Fruit fly (Drosophila melanogaster) whole organism, embryonic: Measurements from ENCODE around the gene Eip75B.

Source experiments
- Atf-2 ChIP-seq: fragments of 200-800 bp; sonication (Bioruptor generic); optimal IDR thresholded peaks from 2 replicates; lab custom pipeline; 2016; ENCODE audit warnings: missing biosample characterization, missing genetic modification characterization
- Atf6 ChIP-seq: fragments of 200-800 bp; sonication (Bioruptor generic); IDR thresholded peaks from 2 replicates; pipeline ENCODE4 v1.3.6; 2022; ENCODE audit warnings: missing biosample characterization, missing genetic modification characterization
- CG10209 ChIP-seq: fragments of 200-800 bp; sonication (Bioruptor generic); optimal IDR thresholded peaks from 3 replicates; lab custom pipeline; 2017; ENCODE audit warnings: missing biosample characterization, mild to moderate bottlenecking, missing genetic modification characterization, missing genetic modification reagents
- CG10366 ChIP-seq: fragments of 200-800 bp; sonication (Bioruptor generic); IDR thresholded peaks from 2 replicates; pipeline ENCODE4 v1.3.6; 2022; ENCODE audit warnings: missing biosample characterization, missing genetic modification characterization
- CG10565 ChIP-seq: fragments of 200-800 bp; sonication (Bioruptor generic); optimal IDR thresholded peaks from 3 replicates; lab custom pipeline; 2016; ENCODE audit warnings: missing biosample characterization, mild to moderate bottlenecking, missing genetic modification characterization
- CG11247 ChIP-seq: fragments of 200-800 bp; sonication (Bioruptor generic); IDR thresholded peaks from 2 replicates; pipeline ENCODE4 v1.3.6; 2022; ENCODE audit warnings: missing biosample characterization, missing genetic modification characterization
- CG12659 ChIP-seq: fragments of 200-800 bp; sonication (Bioruptor generic); optimal IDR thresholded peaks from 3 replicates; lab custom pipeline; 2017; ENCODE audit warnings: mild to moderate bottlenecking, missing biosample characterization, missing genetic modification reagents, missing genetic modification characterization
- CG13287 ChIP-seq: fragments of 200-800 bp; sonication (Bioruptor generic); IDR thresholded peaks from 2 replicates; pipeline ENCODE4 v1.3.6; 2022; ENCODE audit warnings: missing biosample characterization, missing genetic modification characterization; ENCODE audit not compliant: partially characterized antibody
- CG1602 ChIP-seq: fragments of 200-800 bp; sonication (Bioruptor generic); optimal IDR thresholded peaks from 3 replicates; lab custom pipeline; 2016; ENCODE audit warnings: missing biosample characterization, missing genetic modification characterization
- CG17361 ChIP-seq: fragments of 200-800 bp; sonication (Bioruptor generic); IDR thresholded peaks from 3 replicates; pipeline ENCODE4 v1.3.6; 2022; ENCODE audit warnings: missing biosample characterization, missing genetic modification characterization
- CG17568 ChIP-seq: fragments of 200-800 bp; sonication (Bioruptor generic); optimal IDR thresholded peaks from 2 replicates; lab custom pipeline; 2018; ENCODE audit warnings: missing biosample characterization, mild to moderate bottlenecking, missing genetic modification characterization, moderate library complexity
- CG17802 ChIP-seq: fragments of 200-800 bp; sonication (Bioruptor generic); optimal IDR thresholded peaks from 2 replicates; lab custom pipeline; 2018; ENCODE audit warnings: missing biosample characterization, mild to moderate bottlenecking, missing genetic modification characterization, moderate library complexity
- CG18476 ChIP-seq: fragments of 200-800 bp; sonication (Bioruptor generic); optimal IDR thresholded peaks from 2 replicates; lab custom pipeline; 2016; ENCODE audit warnings: missing biosample characterization, mild to moderate bottlenecking, missing genetic modification characterization
- CG3847 ChIP-seq: fragments of 200-800 bp; sonication (Bioruptor generic); IDR thresholded peaks from 2 replicates; pipeline ENCODE4 v1.3.6; 2022; ENCODE audit warnings: missing biosample characterization, missing genetic modification characterization
- CG4282 ChIP-seq: fragments of 200-800 bp; sonication (Bioruptor generic); optimal IDR thresholded peaks from 2 replicates; lab custom pipeline; 2016; ENCODE audit warnings: missing biosample characterization, missing genetic modification characterization
- CG4854 ChIP-seq: fragments of 200-800 bp; sonication (Bioruptor generic); optimal IDR thresholded peaks from 2 replicates; lab custom pipeline; 2016; ENCODE audit warnings: missing biosample characterization, missing genetic modification characterization, inconsistent platforms
- CG6683 ChIP-seq: fragments of 200-800 bp; sonication (Bioruptor generic); optimal IDR thresholded peaks from 2 replicates; lab custom pipeline; 2017; ENCODE audit warnings: missing biosample characterization, mild to moderate bottlenecking, missing genetic modification characterization, missing genetic modification reagents
- CG7839 ChIP-seq: fragments of 200-800 bp; sonication (Bioruptor generic); optimal IDR thresholded peaks from 3 replicates; lab custom pipeline; 2018; ENCODE audit warnings: missing biosample characterization, mild to moderate bottlenecking, missing genetic modification characterization, moderate library complexity
- CoRest ChIP-seq: fragments of 200-800 bp; sonication (Bioruptor generic); optimal IDR thresholded peaks from 3 replicates; lab custom pipeline; 2018; ENCODE audit warnings: missing biosample characterization, mild to moderate bottlenecking, missing genetic modification characterization, moderate library complexity
- D19B ChIP-seq: fragments of 200-800 bp; sonication (Bioruptor generic); optimal IDR thresholded peaks from 2 replicates; lab custom pipeline; 2017; ENCODE audit warnings: missing biosample characterization, mild to moderate bottlenecking, missing genetic modification characterization
- Dip2 ChIP-seq: fragments of 200-800 bp; sonication (Bioruptor generic); IDR thresholded peaks from 2 replicates; pipeline ENCODE4 v1.3.6; 2022; ENCODE audit warnings: missing biosample characterization, missing genetic modification characterization
- Dp ChIP-seq: fragments of 200-800 bp; sonication (Bioruptor generic); optimal IDR thresholded peaks from 2 replicates; lab custom pipeline; 2018; ENCODE audit warnings: missing biosample characterization, mild to moderate bottlenecking, missing genetic modification characterization, moderate library complexity
- Dref ChIP-seq: fragments of 200-800 bp; sonication (Bioruptor generic); IDR thresholded peaks from 2 replicates; pipeline ENCODE4 v1.3.6; 2022; ENCODE audit warnings: missing biosample characterization, missing genetic modification characterization
- GATAe ChIP-seq: fragments of 200-800 bp; sonication (Bioruptor generic); conservative IDR thresholded peaks from 2 replicates; pipeline ENCODE4 v1.3.6; 2022; ENCODE audit warnings: missing biosample characterization, missing genetic modification characterization
- HLHmδ ChIP-seq: fragments of 200-800 bp; sonication (Bioruptor generic); optimal IDR thresholded peaks from 2 replicates; lab custom pipeline; 2018; ENCODE audit warnings: missing biosample characterization, mild to moderate bottlenecking, missing genetic modification characterization, moderate library complexity
- Hey ChIP-seq: fragments of 200-800 bp; sonication (Bioruptor generic); optimal IDR thresholded peaks from 3 replicates; lab custom pipeline; 2018; ENCODE audit warnings: missing biosample characterization, mild to moderate bottlenecking, missing genetic modification characterization
- Hmr ChIP-seq: fragments of 200-800 bp; sonication (Bioruptor generic); optimal IDR thresholded peaks from 3 replicates; lab custom pipeline; 2017; ENCODE audit warnings: mild to moderate bottlenecking, missing biosample characterization, missing genetic modification reagents, missing genetic modification characterization
- Jarid2 ChIP-seq: fragments of 200-800 bp; sonication (Bioruptor generic); optimal IDR thresholded peaks from 3 replicates; lab custom pipeline; 2017; ENCODE audit warnings: mild to moderate bottlenecking, missing biosample characterization, missing genetic modification reagents, missing genetic modification characterization
- Kr ChIP-seq: fragments of 200-800 bp; sonication (Bioruptor generic); optimal IDR thresholded peaks from 2 replicates; lab custom pipeline; 2017; ENCODE audit warnings: missing biosample characterization, mild to moderate bottlenecking, missing genetic modification characterization
- Lim3 ChIP-seq: fragments of 200-800 bp; sonication (Bioruptor generic); IDR thresholded peaks from 2 replicates; pipeline ENCODE4 v1.3.6; 2022; ENCODE audit warnings: missing biosample characterization, missing genetic modification characterization
- aop ChIP-seq: fragments of 200-800 bp; sonication (Bioruptor generic); IDR thresholded peaks from 2 replicates; pipeline ENCODE4 v1.3.6; 2022; ENCODE audit warnings: missing biosample characterization, missing genetic modification characterization
- cad ChIP-seq: fragments of >200 bp; optimal IDR thresholded peaks from 2 replicates; lab custom pipeline; 2017; ENCODE audit warnings: missing biosample characterization, missing genetic modification characterization
- cg ChIP-seq: fragments of 200-800 bp; sonication (Bioruptor generic); optimal IDR thresholded peaks from 3 replicates; lab custom pipeline; 2019; ENCODE audit warnings: missing biosample characterization, mild to moderate bottlenecking, missing genetic modification characterization, moderate library complexity
- chm ChIP-seq: fragments of 200-800 bp; sonication (Bioruptor generic); IDR thresholded peaks from 2 replicates; pipeline ENCODE4 v1.3.6; 2022; ENCODE audit warnings: missing biosample characterization, missing genetic modification characterization
- esg ChIP-seq: fragments of 200-800 bp; sonication (Bioruptor generic); conservative IDR thresholded peaks from 2 replicates; pipeline ENCODE4 v1.3.6; 2022; ENCODE audit warnings: missing biosample characterization, missing genetic modification characterization
- ewg ChIP-seq: fragments of 200-800 bp; sonication (Bioruptor generic); optimal IDR thresholded peaks from 3 replicates; lab custom pipeline; 2017; ENCODE audit warnings: mild to moderate bottlenecking, missing biosample characterization, missing genetic modification reagents, missing genetic modification characterization
- kah ChIP-seq: fragments of 200-800 bp; sonication (Bioruptor generic); optimal IDR thresholded peaks from 2 replicates; lab custom pipeline; 2018; ENCODE audit warnings: missing biosample characterization, mild to moderate bottlenecking, missing genetic modification characterization
- kay ChIP-seq: fragments of 200-800 bp; sonication (Bioruptor generic); optimal IDR thresholded peaks from 2 replicates; lab custom pipeline; 2016; ENCODE audit warnings: missing biosample characterization, missing genetic modification characterization
- lola ChIP-seq, 3 experiments: fragments of >200 bp in 2 of 3; fragments of 200-800 bp in 1 of 3; sonication (Bioruptor generic) in 1 of 3; optimal IDR thresholded peaks; 2 replicates each; lab custom pipeline; 2017 to 2019; ENCODE audit warnings: missing biosample characterization in 3 of 3, missing genetic modification characterization in 3 of 3, mild to moderate bottlenecking in 1 of 3, moderate library complexity in 1 of 3
- mam ChIP-seq: fragments of 200-800 bp; sonication (Bioruptor generic); optimal IDR thresholded peaks from 3 replicates; lab custom pipeline; 2016; ENCODE audit warnings: missing biosample characterization, missing genetic modification characterization
- nmo ChIP-seq: fragments of 200-800 bp; sonication (Bioruptor generic); optimal IDR thresholded peaks from 2 replicates; lab custom pipeline; 2018; ENCODE audit warnings: missing biosample characterization, mild to moderate bottlenecking, missing genetic modification characterization, moderate library complexity
- pum ChIP-seq: fragments of 200-800 bp; sonication (Bioruptor generic); optimal IDR thresholded peaks from 2 replicates; lab custom pipeline; 2016; ENCODE audit warnings: missing biosample characterization, missing genetic modification characterization
- pzg ChIP-seq: fragments of 200-800 bp; sonication (Bioruptor generic); optimal IDR thresholded peaks from 3 replicates; lab custom pipeline; 2018; ENCODE audit warnings: missing biosample characterization, mild to moderate bottlenecking, missing genetic modification characterization, moderate library complexity
- ranshi ChIP-seq: fragments of 200-800 bp; sonication (Bioruptor generic); IDR thresholded peaks from 2 replicates; pipeline ENCODE4 v1.3.6; 2022; ENCODE audit warnings: missing biosample characterization, missing genetic modification characterization
- sc ChIP-seq, 3 experiments: fragments of >200 bp in 2 of 3; fragments of 200-800 bp in 1 of 3; sonication (Bioruptor generic) in 1 of 3; optimal IDR thresholded peaks; 2 replicates in 2 of 3; 3 replicates in 1 of 3; lab custom pipeline; 2017; ENCODE audit warnings: mild to moderate bottlenecking in 1 of 3, missing biosample characterization in 1 of 3, missing genetic modification characterization in 1 of 3, missing genetic modification reagents in 1 of 3
- sens-2 ChIP-seq: fragments of 200-800 bp; sonication (Bioruptor generic); IDR thresholded peaks from 2 replicates; pipeline ENCODE4 v1.3.6; 2022; ENCODE audit warnings: missing biosample characterization, missing genetic modification characterization
- ssp ChIP-seq: fragments of 200-800 bp; sonication (Bioruptor generic); IDR thresholded peaks from 2 replicates; pipeline ENCODE4 v1.3.6; 2022; ENCODE audit warnings: missing biosample characterization, missing genetic modification characterization
- tx ChIP-seq: fragments of 200-800 bp; sonication (Bioruptor generic); optimal IDR thresholded peaks from 2 replicates; lab custom pipeline; 2016; ENCODE audit warnings: missing biosample characterization, missing genetic modification characterization
- vnd ChIP-seq: fragments of 200-800 bp; sonication (Bioruptor generic); IDR thresholded peaks from 3 replicates; pipeline ENCODE4 v1.3.6; 2022; ENCODE audit warnings: missing biosample characterization, missing genetic modification characterization; ENCODE audit not compliant: partially characterized antibody
- yki ChIP-seq: fragments of >200 bp; optimal IDR thresholded peaks from 3 replicates; lab custom pipeline; 2018
- zen2 ChIP-seq: fragments of 200-800 bp; sonication (Bioruptor generic); IDR thresholded peaks from 3 replicates; pipeline ENCODE4 v1.3.6; 2022; ENCODE audit warnings: missing biosample characterization, missing genetic modification characterization; ENCODE audit not compliant: partially characterized antibody

Eip75B gene

dm6 chr3L:18112669-18113068 lies 48.2 kb upstream of the Eip75B start, which contains the start of the genes CG32195 and CG7341 (continued):
- peak; percentile 26 for TF ChIP-seq CG17568 (GFP tag; lab: Kevin White, UChicago)
- peak; percentile 62 for TF ChIP-seq vnd (GFP tag; lab: Robert Waterston, UW)
- TF ChIP-seq lola (GFP tag; optimal IDR thresholded peaks at IDR 0.05; lab: Kevin White, UChicago), result no peak
- TF ChIP-seq CG4282, result no peak
- TF ChIP-seq esg (GFP tag; lab: Robert Waterston, UW), result no peak
- TF ChIP-seq CoRest (tag; lab: Kevin White, UChicago), result no peak
- TF ChIP-seq CG6683 (GFP tag; lab: Kevin White, UChicago), result no peak
- no peak for TF ChIP-seq Atf6 (GFP tag; lab: Robert Waterston, UW)
- no peak for TF ChIP-seq aop (GFP tag; lab: Robert Waterston, UW)
- TF ChIP-seq CG13287 (GFP tag; lab: Robert Waterston, UW), result peak; percentile 89
- no peak for TF ChIP-seq CG11247
- TF ChIP-seq ssp (GFP tag; lab: Robert Waterston, UW), result no peak
- no peak for TF ChIP-seq GATAe (GFP tag; lab: Robert Waterston, UW)
- TF ChIP-seq CG18476 (GFP tag; lab: Kevin White, UChicago), result no peak
- TF ChIP-seq tx (GFP tag; lab: Kevin White, UChicago), result no peak
- no peak for TF ChIP-seq ewg (GFP tag; lab: Kevin White, UChicago)
- TF ChIP-seq CG17361 (GFP tag; lab: Robert Waterston, UW), result no peak
- TF ChIP-seq zen2 (GFP tag; lab: Robert Waterston, UW), result peak; percentile 84
- no peak for TF ChIP-seq CG1602 (GFP tag; lab: Kevin White, UChicago)
- TF ChIP-seq Hmr, result no peak
- no peak for TF ChIP-seq kah (GFP tag; lab: Kevin White, UChicago)
- no peak for TF ChIP-seq CG10565
- peak; percentile 94 for TF ChIP-seq Dp
- TF ChIP-seq Dip2 (GFP tag; lab: Robert Waterston, UW), result no peak
- no peak for TF ChIP-seq cad (GFP tag; lab: Kevin White, UChicago)
- no peak for TF ChIP-seq sc (optimal IDR thresholded peaks at IDR 0.05; lab: Kevin White, UChicago)
- no peak for TF ChIP-seq sc (GFP tag; optimal IDR thresholded peaks at IDR 0.05; lab: Kevin White, UChicago)
- TF ChIP-seq Lim3 (GFP tag; lab: Robert Waterston, UW), result no peak
- no peak for TF ChIP-seq pum (GFP tag; lab: Kevin White, UChicago)
- no peak for TF ChIP-seq Kr (GFP tag; lab: Kevin White, UChicago)
- no peak for TF ChIP-seq mam (GFP tag; lab: Kevin White, UChicago)
- no peak for TF ChIP-seq Hey
- no peak for TF ChIP-seq nmo (GFP tag; lab: Kevin White, UChicago)
- no peak for TF ChIP-seq CG10366
- TF ChIP-seq Dref (GFP tag; lab: Robert Waterston, UW), result peak; percentile 77
- TF ChIP-seq D19B (GFP tag; lab: Kevin White, UChicago), result no peak
- no peak for TF ChIP-seq Jarid2 (GFP tag; lab: Kevin White, UChicago)
- peak; percentile 64 for TF ChIP-seq pzg (GFP tag; lab: Kevin White, UChicago)
- no peak for TF ChIP-seq yki (lab: Kevin White, UChicago)
- no peak for TF ChIP-seq CG7839 (tag; lab: Kevin White, UChicago)
- no peak for TF ChIP-seq HLHmδ (GFP tag; lab: Kevin White, UChicago)
- no peak for TF ChIP-seq chm (GFP tag; lab: Robert Waterston, UW)
- no peak for TF ChIP-seq CG4854
- no peak for TF ChIP-seq CG10209
- no peak for TF ChIP-seq Atf-2 (GFP tag; lab: Kevin White, UChicago)
- no peak for TF ChIP-seq CG3847 (GFP tag; lab: Robert Waterston, UW)
- TF ChIP-seq sens-2 (GFP tag; lab: Robert Waterston, UW), result no peak
- TF ChIP-seq CG12659 (GFP tag; lab: Kevin White, UChicago), result peak; percentile 15
- no peak for TF ChIP-seq CG17802 (tag; lab: Kevin White, UChicago)
- TF ChIP-seq cg (GFP tag; lab: Kevin White, UChicago), result no peak
- TF ChIP-seq ranshi (GFP tag; lab: Robert Waterston, UW), result no peak
- no peak for TF ChIP-seq kay (GFP tag; lab: Kevin White, UChicago)
